Fruit fly (Drosophila melanogaster): Measurements from ENCODE around the gene Papst2.

Papst2 gene

DNA sequence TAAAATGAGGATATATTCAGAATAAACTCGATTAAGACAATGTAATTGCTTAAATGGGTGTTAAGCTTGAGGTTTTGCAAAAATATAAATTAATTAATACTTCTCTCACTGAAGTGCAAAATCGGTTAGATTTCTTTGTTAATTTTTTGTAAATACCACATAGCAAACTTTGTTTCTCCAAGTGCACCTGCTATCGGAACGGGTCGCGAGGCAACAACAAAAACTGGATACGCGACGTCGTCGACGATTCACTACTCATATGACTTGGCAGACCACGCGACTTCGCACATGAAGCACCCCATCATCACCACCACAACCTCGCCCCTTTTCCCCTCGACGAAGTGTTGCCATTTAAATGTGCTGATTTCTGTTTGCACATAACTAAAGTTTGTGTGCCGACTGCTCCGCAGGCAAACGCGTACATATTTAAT, 35.5 kb upstream of the Papst2 start (continued):
- TF ChIP-seq tio (GFP tag; optimal IDR thresholded peaks at IDR 0.05) (peak; percentile 5), bcd (GFP tag; optimal IDR thresholded peaks at IDR 0.05) (peak; percentile 25), CG34376 (GFP tag; optimal IDR thresholded peaks at IDR 0.05) (no peak), CTCF (GFP tag; optimal IDR thresholded peaks at IDR 0.05) (no peak), Bgb (GFP tag; IDR thresholded peaks at IDR 0.05; ENCODE audit: partially characterized antibody) (no peak), CG17328 (GFP tag; IDR thresholded peaks at IDR 0.05) (peak; percentile 29; the same call in 1 of the 2 replicates), Sox100B (GFP tag; optimal IDR thresholded peaks at IDR 0.05) (no peak), CG10959 (GFP tag; IDR thresholded peaks at IDR 0.05) (no peak), sens-2 (GFP tag; IDR thresholded peaks at IDR 0.05) (no peak), nau (GFP tag; optimal IDR thresholded peaks at IDR 0.05) (no peak), CG5953 (GFP tag; IDR thresholded peaks at IDR 0.05) (no peak), wor (GFP tag; IDR thresholded peaks at IDR 0.05) (no peak), onecut (GFP tag; IDR thresholded peaks at IDR 0.05) (no peak), Hr3 (GFP tag; optimal IDR thresholded peaks at IDR 0.05) (no peak), CG11560 (tag; IDR thresholded peaks at IDR 0.05) (no peak), tin (GFP tag; optimal IDR thresholded peaks at IDR 0.05) (peak; percentile 14), sob (GFP tag; IDR thresholded peaks at IDR 0.05) (0 out of 2 replicates have a peak, but pooled peaks have one; percentile 27), CG10654 (GFP tag; optimal IDR thresholded peaks at IDR 0.05) (peak; percentile 6), CG4707 (GFP tag; optimal IDR thresholded peaks at IDR 0.05) (no peak), CG2120 (GFP tag; optimal IDR thresholded peaks at IDR 0.05) (peak; percentile 31), nerfin-2 (GFP tag; IDR thresholded peaks at IDR 0.05; ENCODE audit: partially characterized antibody) (no peak), CG3281 (GFP tag; optimal IDR thresholded peaks at IDR 0.05) (peak; percentile 7), CG11456 (GFP tag; IDR thresholded peaks at IDR 0.05) (peak; percentile 61; the same call in 1 of the 3 replicates), NC2β (GFP tag; optimal IDR thresholded peaks at IDR 0.05) (no peak), dpn (GFP tag; optimal IDR thresholded peaks at IDR 0.05) (peak in 1 of 2 experiments; percentile 4), CG3838 (GFP tag; optimal IDR thresholded peaks at IDR 0.05) (no peak), tx (GFP tag; optimal IDR thresholded peaks at IDR 0.05) (no peak), CG17912 (GFP tag; optimal IDR thresholded peaks at IDR 0.05) (no peak), CG12659 (GFP tag; optimal IDR thresholded peaks at IDR 0.05) (peak; percentile 11), CG6683 (GFP tag; optimal IDR thresholded peaks at IDR 0.05) (no peak), CG4360 (GFP tag; IDR thresholded peaks at IDR 0.05) (no peak), Hr78 (GFP tag; optimal IDR thresholded peaks at IDR 0.05) (no peak), CG3407 (GFP tag; optimal IDR thresholded peaks at IDR 0.05) (no peak), CG12236 (GFP tag; optimal IDR thresholded peaks at IDR 0.05) (no peak), lola (GFP tag; optimal IDR thresholded peaks at IDR 0.05) (no peak), CG31224 (GFP tag; IDR thresholded peaks at IDR 0.05) (peak; percentile 16; the same call in 1 of the 2 replicates), NfI (GFP tag; optimal IDR thresholded peaks at IDR 0.05) (peak; percentile 22), Max (GFP tag; optimal IDR thresholded peaks at IDR 0.05) (no peak), CG6854 (GFP tag; optimal IDR thresholded peaks at IDR 0.05) (peak; percentile 1), cwo (GFP tag; optimal IDR thresholded peaks at IDR 0.05) (peak; percentile 85), CG4328 (GFP tag; optimal IDR thresholded peaks at IDR 0.05) (no peak), CG32772 (GFP tag; IDR thresholded peaks at IDR 0.05) (0 out of 2 replicates have a peak, but pooled peaks have one; percentile 36), CG7556 (GFP tag; optimal IDR thresholded peaks at IDR 0.05) (no peak), B-H1 (GFP tag; IDR thresholded peaks at IDR 0.05) (peak; percentile 24; the same call in 2 of the 3 replicates), bigmax (GFP tag; optimal IDR thresholded peaks at IDR 0.05) (no peak), CG8281 (tag; optimal IDR thresholded peaks at IDR 0.05) (no peak), NK7.1 (GFP tag; optimal IDR thresholded peaks at IDR 0.05) (no peak), prd (optimal IDR thresholded peaks at IDR 0.05) (no peak), prd (GFP tag; IDR thresholded peaks at IDR 0.05) (peak; percentile 42; the same call in 2 of the 3 replicates), CG17385 (GFP tag; optimal IDR thresholded peaks at IDR 0.05) (no peak), CG10209 (GFP tag; optimal IDR thresholded peaks at IDR 0.05) (peak; percentile 26)

Measured in whole organism, embryonic.